Worm (Caenorhabditis elegans) whole organism, L4/young adult: ENCODE measurements around the gene F47B8.18.

ENCODE experiments used
- W03F9.2 ChIP-seq: fragments of 150-350 bp; optimal IDR thresholded peaks from 2 replicates; lab custom pipeline; 2014; ENCODE audit warnings: missing biosample characterization, missing genetic modification characterization
- dao-5 ChIP-seq: sonication (generic microtip); optimal IDR thresholded peaks from 2 replicates; lab custom pipeline; 2016; ENCODE audit warnings: missing genotype, missing genetic modification characterization, moderate library complexity, missing compliant biosample characterization
- him-1 ChIP-seq: sonication (generic microtip); optimal IDR thresholded peaks from 2 replicates; lab custom pipeline; 2016; ENCODE audit warnings: missing genotype, missing genetic modification reagents, missing genetic modification characterization, missing compliant biosample characterization

- TF ChIP-seq W03F9.2 (peak; percentile 89), him-1 (peak; percentile 53), dao-5 (tag; lab: Kevin White, UChicago) (no peak)
Measured at ce11 chrV:14355738-14356368, 30.6 kb upstream of the F47B8.18 start, which contains the start of gene cyn-1.
